Worm (Caenorhabditis elegans): Measurements from ENCODE around the gene C14A11.2.

ce11 chrX:2853963-2854362 is 51.1 kb downstream of the C14A11.2 start:
- TF ChIP-seq ceh-22 (tag; optimal IDR thresholded peaks at IDR 0.05), result no peak
- TF ChIP-seq pax-1 (tag; optimal IDR thresholded peaks at IDR 0.05), result no peak
- TF ChIP-seq tbx-7 (tag; optimal IDR thresholded peaks at IDR 0.05), result no peak
- TF ChIP-seq Y22D7AL.16 (tag; optimal IDR thresholded peaks at IDR 0.05), result no peak
- TF ChIP-seq ref-2 (tag; optimal IDR thresholded peaks at IDR 0.05), result no peak
- TF ChIP-seq C08G9.2 (tag; optimal IDR thresholded peaks at IDR 0.05), result no peak
- TF ChIP-seq fkh-10 (GFP tag; optimal IDR thresholded peaks at IDR 0.05), result no peak
- TF ChIP-seq unc-3 (GFP tag; conservative IDR thresholded peaks at IDR 0.05), result no peak
- no peak for TF ChIP-seq unc-3 (tag; optimal IDR thresholded peaks at IDR 0.05)
- no peak for TF ChIP-seq hlh-8 (tag; optimal IDR thresholded peaks at IDR 0.05)

Data from whole organism, late embryonic.